Worm (Caenorhabditis elegans): ENCODE data around the gene C08B6.5.

Gene C08B6.5

DNA sequence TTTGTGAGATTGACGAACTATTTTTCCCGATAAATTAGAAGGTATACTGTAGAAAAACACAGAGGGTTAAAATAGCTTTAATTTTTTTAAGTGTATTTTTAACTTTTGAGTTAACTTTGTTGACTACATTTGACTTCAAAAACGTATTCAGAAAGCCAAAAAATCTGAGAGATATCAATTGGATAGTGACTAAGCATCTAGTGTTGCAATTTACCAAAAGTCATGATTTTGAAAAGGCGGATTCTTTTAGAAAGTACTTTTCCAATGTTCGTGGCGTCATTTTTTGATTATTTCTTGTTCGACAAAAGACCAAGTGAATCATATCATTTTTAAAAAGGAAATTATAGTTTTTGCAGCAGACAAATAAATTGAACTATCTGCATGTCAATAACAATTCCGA lies 51.3 kb downstream of the C08B6.5 start:
- TF ChIP-seq lsy-2 (tag; optimal IDR thresholded peaks at IDR 0.05): no peak
- TF ChIP-seq sptf-1 (tag; optimal IDR thresholded peaks at IDR 0.05): no peak
- TF ChIP-seq cnd-1 (tag; optimal IDR thresholded peaks at IDR 0.05): no peak
- TF ChIP-seq nhr-28 (tag; optimal IDR thresholded peaks at IDR 0.05): no peak
- no peak for TF ChIP-seq unc-39 (tag; optimal IDR thresholded peaks at IDR 0.05)
- no peak for TF ChIP-seq nhr-237 (tag; optimal IDR thresholded peaks at IDR 0.05)
- no peak for TF ChIP-seq sem-2 (GFP tag; optimal IDR thresholded peaks at IDR 0.05)
